Worm (Caenorhabditis elegans) whole organism, L4/young adult: ENCODE measurements around the gene best-19.

Experiments
- dao-5 ChIP-seq: sonication (generic microtip); optimal IDR thresholded peaks from 2 replicates; lab custom pipeline; 2016; ENCODE audit warnings: missing genotype, missing genetic modification characterization, moderate library complexity, missing compliant biosample characterization
- him-1 ChIP-seq: sonication (generic microtip); optimal IDR thresholded peaks from 2 replicates; lab custom pipeline; 2016; ENCODE audit warnings: missing genotype, missing genetic modification reagents, missing genetic modification characterization, missing compliant biosample characterization

DNA sequence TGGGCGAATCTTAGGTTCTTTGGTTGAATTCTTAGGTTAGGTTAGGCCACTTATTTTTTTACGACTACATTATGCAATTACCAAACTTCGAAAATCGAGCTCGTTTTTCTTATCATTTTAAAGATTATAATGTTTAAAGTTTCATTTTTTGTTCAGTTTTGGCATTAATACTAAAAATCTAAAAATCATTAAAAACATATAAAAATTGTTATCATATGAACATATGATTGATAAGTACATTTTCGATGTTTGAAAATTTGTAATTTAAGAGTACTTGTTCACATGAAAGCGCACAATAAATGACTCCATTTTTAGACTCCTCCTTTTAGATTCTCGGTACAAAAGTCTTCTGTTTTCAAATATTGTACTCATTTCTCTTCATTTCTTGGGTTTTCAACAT lies 21.7 kb downstream of the best-19 start:
- TF ChIP-seq dao-5 (no peak), him-1 (tag; lab: Kevin White, UChicago) (no peak)
